ENCODE assay signal across 3 fruit fly cellular contexts in genomic region chr3L:3389666-3390059, dm6.
TF ChIP-seq lines count a peak whose summit lies in the region.

No protein-coding gene starts in this region.

TF ChIP-seq in whole organism, embryonic, 481 proteins besides CTCF, POLR2A, EP300 and RAD21 (continued from another document and continues in another):
- TF ChIP-seq salm (tag; optimal IDR thresholded peaks at IDR 0.05; lab: Kevin White, UChicago): no peak
- TF ChIP-seq CG6654 (GFP tag; optimal IDR thresholded peaks at IDR 0.05; lab: Kevin White, UChicago): peak; percentile 39
- peak; percentile 3 for TF ChIP-seq CG17186 (GFP tag; optimal IDR thresholded peaks at IDR 0.05; lab: Kevin White, UChicago)
- TF ChIP-seq Hsf (GFP tag; optimal IDR thresholded peaks at IDR 0.05; lab: Kevin White, UChicago): peak; percentile 3
- 0 out of 2 replicates have a peak, but pooled peaks have one; percentile 23 for TF ChIP-seq H2.0 (GFP tag; IDR thresholded peaks at IDR 0.05; lab: Robert Waterston, UW)
- TF ChIP-seq Doc3 (GFP tag; IDR thresholded peaks at IDR 0.05; lab: Robert Waterston, UW; ENCODE audit: partially characterized antibody): no peak
- TF ChIP-seq ase (GFP tag; IDR thresholded peaks at IDR 0.05; lab: Robert Waterston, UW): peak; percentile 49; the same call in 1 of the 3 replicates
- peak; percentile 40 for TF ChIP-seq grau (tag; optimal IDR thresholded peaks at IDR 0.05; lab: Kevin White, UChicago)
- TF ChIP-seq Drgx (GFP tag; IDR thresholded peaks at IDR 0.05; lab: Robert Waterston, UW): peak; percentile 21
- peak; percentile 68 for TF ChIP-seq CG7556 (GFP tag; optimal IDR thresholded peaks at IDR 0.05; lab: Kevin White, UChicago)
- peak; percentile 24 for TF ChIP-seq Oli (tag; optimal IDR thresholded peaks at IDR 0.05; lab: Kevin White, UChicago)
- peak; percentile 34 for TF ChIP-seq unpg (GFP tag; optimal IDR thresholded peaks at IDR 0.05; lab: Kevin White, UChicago)
- peak; percentile 26 for TF ChIP-seq CG31388 (GFP tag; optimal IDR thresholded peaks at IDR 0.05; lab: Kevin White, UChicago)
- peak; percentile 13 for TF ChIP-seq Atf3 (GFP tag; optimal IDR thresholded peaks at IDR 0.05; lab: Kevin White, UChicago)
- peak; percentile 58 for TF ChIP-seq Med (GFP tag; lab: Kevin White, UChicago)
- no peak for TF ChIP-seq Doc2 (GFP tag; IDR thresholded peaks at IDR 0.05; lab: Robert Waterston, UW)
- TF ChIP-seq CG17829 (tag; optimal IDR thresholded peaks at IDR 0.05; lab: Kevin White, UChicago): peak; percentile 60
- 0 out of 2 replicates have a peak, but pooled peaks have one; percentile 12 for TF ChIP-seq CG4404 (GFP tag; IDR thresholded peaks at IDR 0.05; lab: Robert Waterston, UW)
- TF ChIP-seq insv (GFP tag; optimal IDR thresholded peaks at IDR 0.05; lab: Kevin White, UChicago): no peak
- TF ChIP-seq CG17385 (GFP tag; optimal IDR thresholded peaks at IDR 0.05; lab: Kevin White, UChicago): peak; percentile 13
- 0 out of 2 replicates have a peak, but pooled peaks have one; percentile 9 for TF ChIP-seq dimm (GFP tag; IDR thresholded peaks at IDR 0.05; lab: Robert Waterston, UW)
- no peak for TF ChIP-seq CG9817 (tag; optimal IDR thresholded peaks at IDR 0.05; lab: Kevin White, UChicago)
- peak; percentile 47; the same call in 2 of the 3 replicates for TF ChIP-seq zfh1 (GFP tag; IDR thresholded peaks at IDR 0.05; lab: Robert Waterston, UW)
- peak in 1 of 2 experiments; percentile 41 for TF ChIP-seq Eip74EF (GFP tag; optimal IDR thresholded peaks at IDR 0.05; lab: Kevin White, UChicago)
- TF ChIP-seq kay (GFP tag; optimal IDR thresholded peaks at IDR 0.05; lab: Kevin White, UChicago): peak; percentile 12
- TF ChIP-seq crc (GFP tag; optimal IDR thresholded peaks at IDR 0.05; lab: Kevin White, UChicago): no peak
- no peak for TF ChIP-seq CG11398 (GFP tag; optimal IDR thresholded peaks at IDR 0.05; lab: Kevin White, UChicago)
- no peak for TF ChIP-seq sug (tag; optimal IDR thresholded peaks at IDR 0.05; lab: Kevin White, UChicago)
- TF ChIP-seq nau (GFP tag; optimal IDR thresholded peaks at IDR 0.05; lab: Kevin White, UChicago): peak; percentile 32
- peak; percentile 44 for TF ChIP-seq CG2875 (GFP tag; optimal IDR thresholded peaks at IDR 0.05; lab: Kevin White, UChicago)
- peak; percentile 68 for TF ChIP-seq stc (GFP tag; IDR thresholded peaks at IDR 0.05; lab: Robert Waterston, UW)
- TF ChIP-seq dmrt99B (tag; optimal IDR thresholded peaks at IDR 0.05; lab: Kevin White, UChicago): peak; percentile 73
- peak; percentile 79 for TF ChIP-seq phol (tag; optimal IDR thresholded peaks at IDR 0.05; lab: Kevin White, UChicago)
- TF ChIP-seq oc (tag; optimal IDR thresholded peaks at IDR 0.05; lab: Kevin White, UChicago): no peak
- no peak for TF ChIP-seq HmgZ (tag; optimal IDR thresholded peaks at IDR 0.05; lab: Kevin White, UChicago)
- no peak for TF ChIP-seq CG6765 (GFP tag; optimal IDR thresholded peaks at IDR 0.05; lab: Kevin White, UChicago)
- TF ChIP-seq tgo (GFP tag; IDR thresholded peaks at IDR 0.05; lab: Robert Waterston, UW): peak; percentile 35; the same call in 1 of the 3 replicates
- TF ChIP-seq CG10209 (GFP tag; optimal IDR thresholded peaks at IDR 0.05; lab: Kevin White, UChicago): peak; percentile 28
- peak; percentile 6 for TF ChIP-seq gcm (GFP tag; optimal IDR thresholded peaks at IDR 0.05; lab: Kevin White, UChicago)
- no peak for TF ChIP-seq CG16815 (GFP tag; optimal IDR thresholded peaks at IDR 0.05; lab: Kevin White, UChicago)
- TF ChIP-seq CG7839 (tag; optimal IDR thresholded peaks at IDR 0.05; lab: Kevin White, UChicago): peak; percentile 74
- no peak for TF ChIP-seq Mes4 (GFP tag; optimal IDR thresholded peaks at IDR 0.05; lab: Kevin White, UChicago)

TF ChIP-seq in whole organism, prepupa, 60 proteins besides CTCF, POLR2A, EP300 and RAD21 (continued from another document):
- TF ChIP-seq spab (GFP tag; optimal IDR thresholded peaks at IDR 0.05; lab: Kevin White, UChicago) (no peak), CG11762 (GFP tag; optimal IDR thresholded peaks at IDR 0.05; lab: Kevin White, UChicago; ENCODE audit: insufficient read depth) (peak; percentile 14), vri (GFP tag; optimal IDR thresholded peaks at IDR 0.05; lab: Kevin White, UChicago) (peak; percentile 45), CG15336 (GFP tag; IDR thresholded peaks at IDR 0.05; lab: Robert Waterston, UW) (no peak; the same call in 1 of the 2 replicates), Hr4 (GFP tag; optimal IDR thresholded peaks at IDR 0.05; lab: Kevin White, UChicago) (peak; percentile 23), Hr38 (GFP tag; optimal IDR thresholded peaks at IDR 0.05; lab: Kevin White, UChicago) (no peak), Lpt (GFP tag; optimal IDR thresholded peaks at IDR 0.05; lab: Kevin White, UChicago) (no peak), dac (GFP tag; optimal IDR thresholded peaks at IDR 0.05; lab: Kevin White, UChicago) (no peak), Eip75B (GFP tag; optimal IDR thresholded peaks at IDR 0.05; lab: Kevin White, UChicago) (peak; percentile 73), Sox15 (GFP tag; optimal IDR thresholded peaks at IDR 0.05; lab: Kevin White, UChicago) (no peak), CG7368 (GFP tag; optimal IDR thresholded peaks at IDR 0.05; lab: Kevin White, UChicago) (peak; percentile 43), topi (GFP tag; optimal IDR thresholded peaks at IDR 0.05; lab: Kevin White, UChicago) (peak; percentile 93), Met (GFP tag; optimal IDR thresholded peaks at IDR 0.05; lab: Kevin White, UChicago) (peak; percentile 75), CG31627 (GFP tag; optimal IDR thresholded peaks at IDR 0.05; lab: Kevin White, UChicago) (peak; percentile 63), svp (GFP tag; lab: Kevin White, UChicago) (peak; percentile 94), CG32006 (GFP tag; optimal IDR thresholded peaks at IDR 0.05; lab: Kevin White, UChicago) (peak; percentile 36), Sox102F (GFP tag; optimal IDR thresholded peaks at IDR 0.05; lab: Kevin White, UChicago) (peak; percentile 62), CG8319 (GFP tag; optimal IDR thresholded peaks at IDR 0.05; lab: Kevin White, UChicago) (peak; percentile 27), CG3919 (GFP tag; optimal IDR thresholded peaks at IDR 0.05; lab: Kevin White, UChicago) (peak; percentile 79), CG1621 (tag; optimal IDR thresholded peaks at IDR 0.05; lab: Kevin White, UChicago) (no peak), Blimp-1 (GFP tag; optimal IDR thresholded peaks at IDR 0.05; lab: Kevin White, UChicago) (peak; percentile 77), net (GFP tag; optimal IDR thresholded peaks at IDR 0.05; lab: Kevin White, UChicago) (peak; percentile 34), CG34406 (GFP tag; optimal IDR thresholded peaks at IDR 0.05; lab: Kevin White, UChicago) (peak; percentile 48), Sox14 (GFP tag; optimal IDR thresholded peaks at IDR 0.05; lab: Kevin White, UChicago) (peak; percentile 50), OdsH (GFP tag; optimal IDR thresholded peaks at IDR 0.05; lab: Kevin White, UChicago) (no peak), CG6276 (GFP tag; optimal IDR thresholded peaks at IDR 0.05; lab: Kevin White, UChicago) (peak; percentile 55), CG9139 (GFP tag; optimal IDR thresholded peaks at IDR 0.05; lab: Kevin White, UChicago) (no peak), CG8119 (GFP tag; IDR thresholded peaks at IDR 0.05; lab: Robert Waterston, UW) (no peak; the same call in 2 of the 3 replicates), fkh (GFP tag; optimal IDR thresholded peaks at IDR 0.05; lab: Kevin White, UChicago) (no peak), CG6854 (GFP tag; optimal IDR thresholded peaks at IDR 0.05; lab: Kevin White, UChicago) (peak; percentile 15), Eip78C (GFP tag; lab: Kevin White, UChicago) (peak; percentile 89), fd59A (GFP tag; optimal IDR thresholded peaks at IDR 0.05; lab: Kevin White, UChicago) (no peak), Hr39 (GFP tag; optimal IDR thresholded peaks at IDR 0.05; lab: Kevin White, UChicago) (peak; percentile 69), CG8632 (GFP tag; optimal IDR thresholded peaks at IDR 0.05; lab: Kevin White, UChicago) (peak; percentile 24), Eip93F (GFP tag; optimal IDR thresholded peaks at IDR 0.05; lab: Kevin White, UChicago) (peak; percentile 54), CG6808 (GFP tag; optimal IDR thresholded peaks at IDR 0.05; lab: Kevin White, UChicago) (no peak), lz (GFP tag; optimal IDR thresholded peaks at IDR 0.05; lab: Kevin White, UChicago) (peak; percentile 90)

TF ChIP-seq in whole organism, wandering third instar larva, 38 proteins besides CTCF, POLR2A, EP300 and RAD21 (continued from another document):
- TF ChIP-seq h (GFP tag; optimal IDR thresholded peaks at IDR 0.05; lab: Kevin White, UChicago): peak; percentile 92
